Fruit fly (Drosophila melanogaster) Kc167 (cell line): Measurements from ENCODE around the gene tadr.

Experiments used
- Myc ChIP-seq: fragments of >200 bp; optimal IDR thresholded peaks from 2 replicates; lab custom pipeline; 2017; ENCODE audit warnings: missing external identifiers
- Sin3A ChIP-seq: fragments of >200 bp; optimal IDR thresholded peaks from 2 replicates; lab custom pipeline; 2018; ENCODE audit warnings: missing external identifiers
- h ChIP-seq: fragments of >200 bp; optimal IDR thresholded peaks from 3 replicates; lab custom pipeline; 2018; ENCODE audit warnings: missing external identifiers
- insv ChIP-seq: fragments of >200 bp; optimal IDR thresholded peaks from 3 replicates; lab custom pipeline; 2018; ENCODE audit warnings: missing external identifiers
- psq ChIP-seq: fragments of >200 bp; optimal IDR thresholded peaks from 2 replicates; lab custom pipeline; 2017; ENCODE audit warnings: missing external identifiers
- ttk ChIP-seq: sonication (Bioruptor generic); optimal IDR thresholded peaks from 2 replicates; lab custom pipeline; 2017; ENCODE audit warnings: missing external identifiers

DNA sequence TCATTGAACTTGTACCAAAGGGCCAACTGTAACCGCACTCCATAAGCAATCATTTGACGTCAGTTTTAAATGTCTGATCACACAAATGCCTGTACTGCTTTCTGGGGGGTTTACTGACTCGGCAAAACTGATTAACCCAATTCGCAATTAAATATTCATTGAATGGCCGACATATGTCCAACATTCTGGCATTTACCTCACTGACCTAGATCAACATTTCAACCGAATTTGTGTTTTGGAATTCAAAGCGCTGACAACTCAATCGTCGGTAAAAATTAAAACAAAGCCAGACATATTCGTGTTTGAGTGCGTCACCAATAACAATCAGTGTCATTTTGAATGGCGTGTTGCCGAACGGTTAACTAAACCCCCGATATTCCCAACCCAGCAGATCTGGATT is 40.5 kb downstream of the tadr start:
- no peak for TF ChIP-seq insv
- no peak for TF ChIP-seq ttk (lab: Kevin White, UChicago)
- no peak for TF ChIP-seq psq (lab: Kevin White, UChicago)
- TF ChIP-seq h (lab: Kevin White, UChicago) = no peak
- no peak for TF ChIP-seq Myc (lab: Kevin White, UChicago)
- no peak for TF ChIP-seq Sin3A (lab: Kevin White, UChicago)
